Fruit fly (Drosophila melanogaster) whole organism, embryonic: ENCODE data around the gene CG12012.

Source experiments
- BEAF-32 ChIP-seq: fragments of 200-800 bp; sonication (Bioruptor generic); optimal IDR thresholded peaks from 3 replicates; lab custom pipeline; 2017; ENCODE audit warnings: missing biosample characterization, missing genetic modification characterization, mild to moderate bottlenecking, moderate library complexity, missing genetic modification reagents
- CG10959 ChIP-seq: fragments of 200-800 bp; sonication (Bioruptor generic); IDR thresholded peaks from 2 replicates; pipeline ENCODE4 v1.3.6; 2022; ENCODE audit warnings: missing biosample characterization, missing genetic modification characterization
- CG11093 ChIP-seq: fragments of 200-800 bp; sonication (Bioruptor generic); IDR thresholded peaks from 3 replicates; pipeline ENCODE4 v1.3.6; 2022; ENCODE audit warnings: missing biosample characterization, missing genetic modification characterization
- CG11247 ChIP-seq: fragments of 200-800 bp; sonication (Bioruptor generic); IDR thresholded peaks from 2 replicates; pipeline ENCODE4 v1.3.6; 2022; ENCODE audit warnings: missing biosample characterization, missing genetic modification characterization
- CG11504 ChIP-seq: fragments of 200-800 bp; sonication (Bioruptor generic); optimal IDR thresholded peaks from 3 replicates; lab custom pipeline; 2019; ENCODE audit warnings: missing biosample characterization, mild to moderate bottlenecking, missing genetic modification characterization, moderate library complexity
- CG12155 ChIP-seq: fragments of 200-800 bp; sonication (Bioruptor generic); optimal IDR thresholded peaks from 3 replicates; lab custom pipeline; 2016; ENCODE audit warnings: missing biosample characterization, missing genetic modification characterization
- CG13775 ChIP-seq: fragments of 200-800 bp; sonication (Bioruptor generic); optimal IDR thresholded peaks from 3 replicates; lab custom pipeline; 2017; ENCODE audit warnings: missing biosample characterization, mild to moderate bottlenecking, missing genetic modification characterization
- CG15073 ChIP-seq: fragments of 200-800 bp; sonication (Bioruptor generic); optimal IDR thresholded peaks from 2 replicates; lab custom pipeline; 2016; ENCODE audit warnings: missing biosample characterization, missing genetic modification characterization
- CG15479 ChIP-seq: fragments of 200-800 bp; sonication (Bioruptor generic); optimal IDR thresholded peaks from 3 replicates; lab custom pipeline; 2019; ENCODE audit warnings: missing biosample characterization, mild to moderate bottlenecking, missing genetic modification characterization, moderate library complexity
- CG16813 ChIP-seq: fragments of 200-800 bp; sonication (Bioruptor generic); IDR thresholded peaks from 3 replicates; pipeline ENCODE4 v1.3.6; 2022; ENCODE audit warnings: missing biosample characterization, missing genetic modification characterization; ENCODE audit not compliant: partially characterized antibody
- CG2889 ChIP-seq: fragments of 200-800 bp; sonication (Bioruptor generic); IDR thresholded peaks from 3 replicates; pipeline ENCODE4 v1.3.6; 2022; ENCODE audit warnings: missing biosample characterization, missing genetic modification characterization
- CG3995 ChIP-seq: fragments of 200-800 bp; sonication (Bioruptor generic); optimal IDR thresholded peaks from 3 replicates; lab custom pipeline; 2016; ENCODE audit warnings: missing biosample characterization, missing genetic modification characterization
- CG6689 ChIP-seq: fragments of 200-800 bp; sonication (Bioruptor generic); IDR thresholded peaks from 2 replicates; pipeline ENCODE4 v1.3.6; 2022; ENCODE audit warnings: missing biosample characterization, missing genetic modification characterization
- CG6854 ChIP-seq: fragments of 200-800 bp; sonication (Bioruptor generic); optimal IDR thresholded peaks from 3 replicates; lab custom pipeline; 2017; ENCODE audit warnings: missing biosample characterization, mild to moderate bottlenecking, missing genetic modification characterization
- CG9437 ChIP-seq: fragments of 200-800 bp; sonication (Bioruptor generic); optimal IDR thresholded peaks from 2 replicates; lab custom pipeline; 2018; ENCODE audit warnings: missing biosample characterization, mild to moderate bottlenecking, missing genetic modification characterization
- Chrac-16 ChIP-seq: fragments of 200-800 bp; sonication (Bioruptor generic); optimal IDR thresholded peaks from 3 replicates; lab custom pipeline; 2016; ENCODE audit warnings: missing biosample characterization, missing genetic modification characterization
- CrebB ChIP-seq: fragments of 200-800 bp; sonication (Bioruptor generic); optimal IDR thresholded peaks from 3 replicates; lab custom pipeline; 2018; ENCODE audit warnings: missing biosample characterization, mild to moderate bottlenecking, missing genetic modification characterization
- D19A ChIP-seq: fragments of 200-800 bp; optimal IDR thresholded peaks from 3 replicates; lab custom pipeline; 2019; ENCODE audit warnings: missing biosample characterization, mild to moderate bottlenecking, missing genetic modification characterization, moderate library complexity
- Dad ChIP-seq: fragments of 200-800 bp; sonication (Bioruptor generic); optimal IDR thresholded peaks from 3 replicates; lab custom pipeline; 2016; ENCODE audit warnings: missing biosample characterization, missing genetic modification characterization
- Dbx ChIP-seq: fragments of 200-800 bp; sonication (Bioruptor generic); IDR thresholded peaks from 3 replicates; pipeline ENCODE4 v1.3.6; 2022; ENCODE audit warnings: missing biosample characterization, missing genetic modification characterization
- Dref ChIP-seq: fragments of 200-800 bp; sonication (Bioruptor generic); IDR thresholded peaks from 2 replicates; pipeline ENCODE4 v1.3.6; 2022; ENCODE audit warnings: missing biosample characterization, missing genetic modification characterization
- Gsc ChIP-seq: fragments of 200-800 bp; sonication (Bioruptor generic); IDR thresholded peaks from 2 replicates; pipeline ENCODE4 v1.3.6; 2022; ENCODE audit warnings: missing biosample characterization, missing genetic modification characterization
- HHEX ChIP-seq: fragments of 200-800 bp; sonication (Bioruptor generic); optimal IDR thresholded peaks from 3 replicates; lab custom pipeline; 2017; ENCODE audit warnings: missing biosample characterization, mild to moderate bottlenecking, missing genetic modification characterization, missing genetic modification reagents
- Hand ChIP-seq: fragments of 200-800 bp; sonication (Bioruptor generic); optimal IDR thresholded peaks from 2 replicates; lab custom pipeline; 2017; ENCODE audit warnings: mild to moderate bottlenecking, missing biosample characterization, missing genetic modification reagents, missing genetic modification characterization
- Hr3 ChIP-seq: fragments of 200-800 bp; sonication (Bioruptor generic); optimal IDR thresholded peaks from 3 replicates; lab custom pipeline; 2016; ENCODE audit warnings: missing biosample characterization, missing genetic modification characterization
- NC2α ChIP-seq: fragments of 200-800 bp; sonication (Bioruptor generic); optimal IDR thresholded peaks from 2 replicates; lab custom pipeline; 2016; ENCODE audit warnings: missing biosample characterization, missing genetic modification characterization
- Nf-YB ChIP-seq: fragments of 200-800 bp; sonication (Bioruptor generic); optimal IDR thresholded peaks from 3 replicates; lab custom pipeline; 2019; ENCODE audit warnings: missing biosample characterization, mild to moderate bottlenecking, missing genetic modification characterization, moderate library complexity
- Opbp ChIP-seq: fragments of 200-800 bp; sonication (Bioruptor generic); IDR thresholded peaks from 3 replicates; pipeline ENCODE4 v1.3.6; 2022; ENCODE audit warnings: missing biosample characterization, missing genetic modification characterization; ENCODE audit not compliant: partially characterized antibody
- Ssrp ChIP-seq: fragments of 200-800 bp; sonication (Bioruptor generic); optimal IDR thresholded peaks from 2 replicates; lab custom pipeline; 2018; ENCODE audit warnings: missing biosample characterization, mild to moderate bottlenecking, missing genetic modification characterization, moderate library complexity
- YL-1 ChIP-seq: fragments of 200-800 bp; sonication (Bioruptor generic); optimal IDR thresholded peaks from 3 replicates; lab custom pipeline; 2017; ENCODE audit warnings: missing biosample characterization, mild to moderate bottlenecking, missing genetic modification characterization
- amos ChIP-seq: fragments of 200-800 bp; sonication (Bioruptor generic); IDR thresholded peaks from 2 replicates; pipeline ENCODE4 v1.3.6; 2022; ENCODE audit warnings: missing biosample characterization, missing genetic modification characterization; ENCODE audit not compliant: partially characterized antibody
- bab2 ChIP-seq: fragments of 200-800 bp; sonication (Bioruptor generic); optimal IDR thresholded peaks from 2 replicates; lab custom pipeline; 2016; ENCODE audit warnings: missing biosample characterization, missing genetic modification characterization
- cg ChIP-seq: fragments of 200-800 bp; sonication (Bioruptor generic); optimal IDR thresholded peaks from 3 replicates; lab custom pipeline; 2019; ENCODE audit warnings: missing biosample characterization, mild to moderate bottlenecking, missing genetic modification characterization, moderate library complexity
- chinmo ChIP-seq: fragments of 200-800 bp; sonication (Bioruptor generic); IDR thresholded peaks from 4 replicates; pipeline ENCODE4 v1.3.6; 2022; ENCODE audit warnings: missing biosample characterization, missing genetic modification characterization; ENCODE audit not compliant: partially characterized antibody
- crp ChIP-seq, 2 experiments: fragments of 200-800 bp; sonication (Bioruptor generic); optimal IDR thresholded peaks; 2 replicates in 1 of 2; 3 replicates in 1 of 2; lab custom pipeline; 2017; ENCODE audit warnings: missing biosample characterization in 2 of 2, missing genetic modification characterization in 2 of 2, mild to moderate bottlenecking in 1 of 2, moderate library complexity in 1 of 2
- danr ChIP-seq: fragments of 200-800 bp; sonication (Bioruptor generic); IDR thresholded peaks from 2 replicates; pipeline ENCODE4 v1.3.6; 2022; ENCODE audit warnings: missing biosample characterization, missing genetic modification characterization
- disco-r ChIP-seq: fragments of 200-800 bp; sonication (Bioruptor generic); optimal IDR thresholded peaks from 2 replicates; lab custom pipeline; 2016; ENCODE audit warnings: missing biosample characterization, missing genetic modification characterization
- fd102C ChIP-seq: fragments of 200-800 bp; sonication (Bioruptor generic); optimal IDR thresholded peaks from 2 replicates; lab custom pipeline; 2018; ENCODE audit warnings: missing biosample characterization, mild to moderate bottlenecking, missing genetic modification characterization, moderate library complexity
- ham ChIP-seq: fragments of 200-800 bp; sonication (Bioruptor generic); IDR thresholded peaks from 2 replicates; pipeline ENCODE4 v1.3.6; 2022; ENCODE audit warnings: missing biosample characterization, missing genetic modification characterization
- hbn ChIP-seq: fragments of 200-800 bp; sonication (Bioruptor generic); IDR thresholded peaks from 2 replicates; pipeline ENCODE4 v1.3.6; 2022; ENCODE audit warnings: missing biosample characterization, missing genetic modification characterization; ENCODE audit not compliant: partially characterized antibody
- hkb ChIP-seq, 2 experiments: fragments of 200-800 bp in 1 of 2; fragments of >200 bp in 1 of 2; sonication (Bioruptor generic) in 1 of 2; IDR thresholded peaks in 1 of 2; optimal IDR thresholded peaks in 1 of 2; 2 replicates each; pipeline versions ENCODE4 v1.3.6 to Lab custom; 2017 to 2022; ENCODE audit warnings: missing biosample characterization in 1 of 2, missing genetic modification characterization in 1 of 2
- nerfin-2 ChIP-seq: fragments of 200-800 bp; sonication (Bioruptor generic); IDR thresholded peaks from 2 replicates; pipeline ENCODE4 v1.3.6; 2022; ENCODE audit warnings: missing biosample characterization, missing genetic modification characterization; ENCODE audit not compliant: partially characterized antibody
- oc ChIP-seq: fragments of 200-800 bp; sonication (Bioruptor generic); optimal IDR thresholded peaks from 2 replicates; lab custom pipeline; 2018; ENCODE audit warnings: missing biosample characterization, mild to moderate bottlenecking, missing genetic modification characterization, moderate library complexity
- peb ChIP-seq: fragments of 200-800 bp; sonication (Bioruptor generic); IDR thresholded peaks from 2 replicates; pipeline ENCODE4 v1.3.6; 2022; ENCODE audit warnings: missing biosample characterization, missing genetic modification characterization
- sd ChIP-seq: fragments of 200-800 bp; sonication (Bioruptor generic); optimal IDR thresholded peaks from 3 replicates; lab custom pipeline; 2018; ENCODE audit warnings: missing biosample characterization, mild to moderate bottlenecking, missing genetic modification characterization, moderate library complexity
- toy ChIP-seq: fragments of 200-800 bp; sonication (Bioruptor generic); IDR thresholded peaks from 2 replicates; pipeline ENCODE4 v1.3.6; 2022; ENCODE audit warnings: missing biosample characterization, missing genetic modification characterization
- vfl ChIP-seq: fragments of 200-800 bp; sonication (Bioruptor generic); optimal IDR thresholded peaks from 2 replicates; lab custom pipeline; 2016; ENCODE audit warnings: missing biosample characterization, missing genetic modification characterization
- vnd ChIP-seq: fragments of 200-800 bp; sonication (Bioruptor generic); IDR thresholded peaks from 3 replicates; pipeline ENCODE4 v1.3.6; 2022; ENCODE audit warnings: missing biosample characterization, missing genetic modification characterization; ENCODE audit not compliant: partially characterized antibody
- vvl ChIP-seq: fragments of 200-800 bp; sonication (Bioruptor generic); IDR thresholded peaks from 2 replicates; pipeline ENCODE4 v1.3.6; 2022; ENCODE audit warnings: missing biosample characterization, missing genetic modification characterization
- zfh2 ChIP-seq: fragments of 200-800 bp; sonication (Bioruptor generic); optimal IDR thresholded peaks from 2 replicates; lab custom pipeline; 2016; ENCODE audit warnings: missing biosample characterization, missing genetic modification characterization

CG12012 gene

dm6 chr3L:3376551-3376950, at the start of gene CG12012:
Gene CG12012, plus strand, starts transcription at chr3L:3376757.
- TF ChIP-seq CG15073 (GFP tag; lab: Kevin White, UChicago) (no peak), CG11247 (GFP tag; lab: Robert Waterston, UW) (no peak), hkb (optimal IDR thresholded peaks at IDR 0.05; lab: Kevin White, UChicago) (no peak), hkb (GFP tag; IDR thresholded peaks at IDR 0.05; lab: Robert Waterston, UW) (no peak), sd (tag; lab: Kevin White, UChicago) (no peak), Gsc (GFP tag; lab: Robert Waterston, UW) (no peak), danr (no peak), vnd (GFP tag; lab: Robert Waterston, UW) (peak; percentile 37; the same call in 1 of the 3 replicates), amos (GFP tag; lab: Robert Waterston, UW) (peak; percentile 50; the same call in 1 of the 2 replicates), zfh2 (GFP tag; lab: Kevin White, UChicago) (no peak), oc (tag; lab: Kevin White, UChicago) (no peak), CG6689 (GFP tag; lab: Robert Waterston, UW) (no peak), CG9437 (GFP tag; lab: Kevin White, UChicago) (peak; percentile 63), cg (GFP tag; lab: Kevin White, UChicago) (no peak), Opbp (no peak; the same call in 1 of the 3 replicates), toy (no peak), HHEX (GFP tag; lab: Kevin White, UChicago) (no peak), disco-r (no peak), CG16813 (GFP tag; lab: Robert Waterston, UW) (peak; percentile 48; the same call in 1 of the 3 replicates), peb (GFP tag; lab: Robert Waterston, UW) (no peak), Dref (GFP tag; lab: Robert Waterston, UW) (peak; percentile 62), Nf-YB (GFP tag; lab: Kevin White, UChicago) (no peak), CG12155 (GFP tag; lab: Kevin White, UChicago) (no peak), Ssrp (tag; lab: Kevin White, UChicago) (no peak), crp (GFP tag; optimal IDR thresholded peaks at IDR 0.05; lab: Kevin White, UChicago) (peak; percentile 10 to 83), CG2889 (GFP tag; lab: Robert Waterston, UW) (no peak), YL-1 (GFP tag; lab: Kevin White, UChicago) (peak; percentile 10), hbn (GFP tag; lab: Robert Waterston, UW) (peak; percentile 39; the same call in 1 of the 2 replicates), Dad (GFP tag; lab: Kevin White, UChicago) (no peak), CG15479 (GFP tag; lab: Kevin White, UChicago) (no peak), CrebB (tag; lab: Kevin White, UChicago) (no peak), CG3995 (GFP tag; lab: Kevin White, UChicago) (peak; percentile 89), fd102C (GFP tag; lab: Kevin White, UChicago) (no peak), Chrac-16 (no peak), ham (GFP tag; lab: Robert Waterston, UW) (no peak), vvl (GFP tag; lab: Robert Waterston, UW) (no peak), CG6854 (no peak), D19A (tag; lab: Kevin White, UChicago) (no peak), CG13775 (no peak), nerfin-2 (GFP tag; lab: Robert Waterston, UW) (peak; percentile 55; the same call in 1 of the 2 replicates), Hand (no peak), CG11093 (GFP tag; lab: Robert Waterston, UW) (no peak), bab2 (GFP tag; lab: Kevin White, UChicago) (no peak), BEAF-32 (GFP tag; lab: Kevin White, UChicago) (peak; percentile 45), vfl (GFP tag; lab: Kevin White, UChicago) (no peak), Dbx (no peak), NC2α (no peak), CG11504 (tag; lab: Kevin White, UChicago) (no peak), CG10959 (GFP tag; lab: Robert Waterston, UW) (no peak), chinmo (0 out of 4 replicates have a peak, but pooled peaks have one; percentile 20), Hr3 (GFP tag; lab: Kevin White, UChicago) (no peak)
